Worm (Caenorhabditis elegans) whole organism, late embryonic: Measurements from ENCODE around the gene dmd-6.

ENCODE experiments used
- fkh-10 ChIP-seq: fragments of 150-350 bp; optimal IDR thresholded peaks from 2 replicates; lab custom pipeline; 2014; ENCODE audit warnings: missing biosample characterization, missing genetic modification reagents, missing genetic modification characterization
- lin-11 ChIP-seq: fragments of 200-800 bp; sonication (Bioruptor generic); optimal IDR thresholded peaks from 2 replicates; lab custom pipeline; 2018; ENCODE audit warnings: mild to moderate bottlenecking, missing genetic modification characterization, missing compliant biosample characterization
- nhr-11 ChIP-seq: fragments of 150-350 bp; optimal IDR thresholded peaks from 2 replicates; lab custom pipeline; 2014; ENCODE audit warnings: missing biosample characterization, missing genetic modification characterization
- ref-2 ChIP-seq: sonication (generic microtip); optimal IDR thresholded peaks from 2 replicates; lab custom pipeline; 2016; ENCODE audit warnings: missing genetic modification characterization, missing compliant biosample characterization
- rnt-1 ChIP-seq: sonication (generic microtip); optimal IDR thresholded peaks from 2 replicates; lab custom pipeline; 2016; ENCODE audit warnings: missing genetic modification characterization, missing compliant biosample characterization
- syd-9 ChIP-seq: sonication (generic microtip); optimal IDR thresholded peaks from 2 replicates; lab custom pipeline; 2016; ENCODE audit warnings: mild to moderate bottlenecking, missing genetic modification characterization, moderate library complexity, missing compliant biosample characterization
- tbx-2 ChIP-seq: sonication (generic microtip); optimal IDR thresholded peaks from 2 replicates; lab custom pipeline; 2016; ENCODE audit warnings: missing genetic modification characterization, missing compliant biosample characterization
- unc-55 ChIP-seq: sonication (generic microtip); optimal IDR thresholded peaks from 2 replicates; lab custom pipeline; 2017; ENCODE audit warnings: missing biosample characterization, missing genetic modification reagents, missing genetic modification characterization
- unc-86 ChIP-seq: sonication (generic microtip); optimal IDR thresholded peaks from 2 replicates; lab custom pipeline; 2016; ENCODE audit warnings: missing genetic modification characterization, missing compliant biosample characterization
- zip-5 ChIP-seq: sonication (generic microtip); optimal IDR thresholded peaks from 2 replicates; lab custom pipeline; 2016; ENCODE audit warnings: missing genetic modification characterization, missing compliant biosample characterization

ce11 chrIV:14656573-14657129 is 40.2 kb downstream of the dmd-6 start, which contains the start of gene Y57G11C.33:
- no peak for TF ChIP-seq fkh-10
- TF ChIP-seq rnt-1 (tag; lab: Kevin White, UChicago) = no peak
- no peak for TF ChIP-seq ref-2 (tag; lab: Kevin White, UChicago)
- TF ChIP-seq lin-11 = no peak
- TF ChIP-seq nhr-11 (tag; lab: Kevin White, UChicago) = no peak
- TF ChIP-seq zip-5 (tag; lab: Kevin White, UChicago) = no peak
- TF ChIP-seq unc-86 (tag; lab: Kevin White, UChicago) = no peak
- no peak for TF ChIP-seq unc-55 (GFP tag; lab: Kevin White, UChicago)
- no peak for TF ChIP-seq syd-9 (tag; lab: Kevin White, UChicago)
- TF ChIP-seq tbx-2 (tag; lab: Kevin White, UChicago) = no peak
